Fruit fly (Drosophila melanogaster) whole organism, embryonic: Measurements from ENCODE around the gene CG14270.

Source experiments
- CG10565 ChIP-seq: fragments of 200-800 bp; sonication (Bioruptor generic); optimal IDR thresholded peaks from 3 replicates; lab custom pipeline; 2016; ENCODE audit warnings: missing biosample characterization, mild to moderate bottlenecking, missing genetic modification characterization
- CG8478 ChIP-seq: fragments of >200 bp; optimal IDR thresholded peaks from 2 replicates; lab custom pipeline; 2018
- D19B ChIP-seq: fragments of 200-800 bp; sonication (Bioruptor generic); optimal IDR thresholded peaks from 2 replicates; lab custom pipeline; 2017; ENCODE audit warnings: missing biosample characterization, mild to moderate bottlenecking, missing genetic modification characterization
- Rx ChIP-seq: fragments of 200-800 bp; sonication (Bioruptor generic); IDR thresholded peaks from 2 replicates; pipeline ENCODE4 v1.3.6; 2022; ENCODE audit warnings: missing biosample characterization, missing genetic modification characterization
- grau ChIP-seq: fragments of 200-800 bp; optimal IDR thresholded peaks from 3 replicates; lab custom pipeline; 2019; ENCODE audit warnings: missing biosample characterization, mild to moderate bottlenecking, missing genetic modification characterization, moderate library complexity
- hth ChIP-seq: fragments of >200 bp; optimal IDR thresholded peaks from 2 replicates; lab custom pipeline; 2017; ENCODE audit warnings: inconsistent platforms
- pan ChIP-seq, 4 experiments: fragments of >200 bp in 3 of 4; fragments of 200-800 bp in 1 of 4; sonication (Bioruptor generic) in 1 of 4; optimal IDR thresholded peaks in 3 of 4; IDR thresholded peaks in 1 of 4; 2 replicates each; pipeline versions ENCODE4 v1.3.6 to Lab custom; 2017 to 2022; ENCODE audit warnings: missing biosample characterization in 2 of 4, missing genetic modification characterization in 2 of 4, mixed read lengths in 1 of 4
- salm ChIP-seq: fragments of 200-800 bp; sonication (Bioruptor generic); optimal IDR thresholded peaks from 2 replicates; lab custom pipeline; 2018; ENCODE audit warnings: missing biosample characterization, mild to moderate bottlenecking, missing genetic modification characterization
- usp ChIP-seq: fragments of >200 bp; optimal IDR thresholded peaks from 2 replicates; lab custom pipeline; 2017; ENCODE audit warnings: missing biosample characterization, missing genetic modification characterization
- zen2 ChIP-seq: fragments of 200-800 bp; sonication (Bioruptor generic); IDR thresholded peaks from 3 replicates; pipeline ENCODE4 v1.3.6; 2022; ENCODE audit warnings: missing biosample characterization, missing genetic modification characterization; ENCODE audit not compliant: partially characterized antibody

DNA sequence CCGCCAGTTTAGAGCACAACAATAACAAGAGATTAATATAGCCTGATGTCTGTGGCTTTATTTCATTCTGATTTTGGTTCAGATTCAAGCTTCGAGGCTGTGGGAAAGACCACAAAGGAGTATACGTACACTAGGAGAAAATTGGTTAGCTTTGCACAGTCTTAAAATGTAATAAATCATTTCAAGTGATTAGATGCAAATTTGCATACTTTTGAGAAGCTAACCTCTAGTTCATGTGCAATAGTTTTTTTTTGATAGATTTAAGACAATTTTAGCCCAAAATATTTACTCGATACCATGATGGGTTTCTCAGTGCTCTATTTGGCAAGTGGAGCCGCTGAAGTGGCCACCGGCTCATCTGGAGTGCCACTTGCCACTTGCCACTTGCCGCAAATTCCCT is 27.7 kb downstream of the CG14270 start:
- TF ChIP-seq zen2 (GFP tag; lab: Robert Waterston, UW): no peak
- no peak for TF ChIP-seq Rx
- no peak for TF ChIP-seq grau (tag; lab: Kevin White, UChicago)
- no peak for TF ChIP-seq hth (lab: Kevin White, UChicago)
- no peak for TF ChIP-seq salm
- TF ChIP-seq CG8478 (lab: Kevin White, UChicago): no peak
- TF ChIP-seq usp: no peak
- TF ChIP-seq CG10565 (GFP tag; lab: Kevin White, UChicago): no peak
- no peak for TF ChIP-seq pan (optimal IDR thresholded peaks at IDR 0.05; lab: Kevin White, UChicago)
- TF ChIP-seq pan (GFP tag; optimal IDR thresholded peaks at IDR 0.05 in 1 of 2, IDR thresholded peaks at IDR 0.05 in 1 of 2): no peak
- TF ChIP-seq D19B (GFP tag; lab: Kevin White, UChicago): no peak
